Fruit fly (Drosophila melanogaster) whole organism: ENCODE results near the gene CG14669.

Experiments used
- CG8478 ChIP-seq: fragments of >200 bp; optimal IDR thresholded peaks from 2 replicates; lab custom pipeline; 2018; ENCODE audit warnings: inconsistent platforms
- Dll ChIP-seq: fragments of >200 bp; optimal IDR thresholded peaks from 2 replicates; lab custom pipeline; 2017
- EcR ChIP-seq, 2 experiments: fragments of >200 bp; optimal IDR thresholded peaks; 2 replicates each; lab custom pipeline; 2017; ENCODE audit warnings: missing biosample characterization in 2 of 2, missing genetic modification characterization in 2 of 2, missing genetic modification reagents in 2 of 2
- pan ChIP-seq: fragments of >200 bp; optimal IDR thresholded peaks from 2 replicates; lab custom pipeline; 2017
- psq ChIP-seq: fragments of >200 bp; optimal IDR thresholded peaks from 2 replicates; lab custom pipeline; 2017
- usp ChIP-seq: fragments of >200 bp; optimal IDR thresholded peaks from 2 replicates; lab custom pipeline; 2017; ENCODE audit warnings: missing biosample characterization, missing genetic modification characterization, mixed read lengths

The CG14669 gene

DNA sequence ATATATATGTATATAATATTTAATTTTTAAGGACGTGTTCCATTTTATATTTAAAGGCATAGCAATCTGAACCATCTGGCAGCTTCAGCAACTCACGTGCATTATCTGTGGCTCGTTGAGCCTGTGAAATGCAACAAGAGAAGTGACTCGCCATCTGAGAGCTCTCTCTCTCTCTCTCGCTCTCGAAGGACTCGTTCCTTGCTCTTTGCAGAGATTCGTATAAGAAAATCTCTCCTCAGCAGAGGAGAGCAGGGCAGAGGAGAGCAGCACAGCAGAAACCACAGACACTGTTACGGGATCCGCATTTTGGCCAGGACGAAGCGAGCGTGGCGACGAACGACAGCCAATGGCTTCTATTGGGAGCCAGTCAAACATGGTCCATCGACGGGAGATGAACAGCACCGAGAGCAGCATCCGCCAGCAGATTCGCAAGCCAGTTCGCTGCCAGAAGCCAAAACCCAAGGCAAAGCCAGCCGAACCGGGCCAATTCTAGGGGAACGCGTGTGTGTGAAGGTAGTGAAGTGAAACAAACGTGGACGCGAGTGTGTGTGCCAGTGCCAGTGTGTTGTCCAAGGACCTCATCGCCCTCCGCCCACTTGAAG is at the start of gene CG14669:
TSS of gene CG14669 (plus strand) at position 381 of the 602 bp plus-strand sequence.
- TF ChIP-seq CG8478 (no peak), usp (GFP tag; lab: Kevin White, UChicago) (no peak), Dll (lab: Kevin White, UChicago) (no peak), pan (lab: Kevin White, UChicago) (no peak), psq (lab: Kevin White, UChicago) (no peak), EcR (GFP tag; optimal IDR thresholded peaks at IDR 0.05; lab: Kevin White, UChicago) (no peak)

DNA sequence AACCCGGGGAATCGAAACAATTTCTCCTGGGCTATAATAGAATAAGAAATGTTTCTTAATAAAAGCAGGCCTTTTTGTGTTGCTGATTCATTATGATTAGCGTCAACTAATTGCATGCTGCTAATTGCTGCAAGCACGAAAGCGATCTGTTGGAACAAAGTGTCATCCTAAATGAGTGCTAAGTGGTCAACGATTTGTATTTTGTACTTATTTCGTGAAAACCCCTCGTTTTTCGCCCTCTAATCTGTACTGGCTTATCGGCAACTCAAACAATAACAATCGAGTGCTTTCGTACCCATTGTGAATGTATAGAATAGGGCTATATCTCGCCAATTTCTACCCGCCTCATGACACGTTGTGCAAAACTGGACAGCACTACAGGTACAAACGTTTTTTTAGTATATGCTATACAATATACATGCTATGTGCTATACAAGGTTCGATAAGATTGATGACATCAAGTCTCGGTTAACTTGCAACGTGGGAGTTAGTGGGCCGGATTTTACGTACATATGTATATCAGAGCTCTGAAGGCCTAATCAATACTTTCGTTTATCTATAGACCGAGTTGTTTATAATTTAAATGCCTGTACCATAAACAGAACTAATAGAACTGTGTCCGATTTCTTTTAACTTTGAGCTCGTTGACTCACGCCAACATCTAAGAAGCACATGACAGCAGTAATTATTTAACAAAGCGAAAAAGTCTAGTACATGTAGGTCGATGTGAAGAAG is 49.6 kb upstream of the CG14669 start:
- no peak for TF ChIP-seq usp (GFP tag; lab: Kevin White, UChicago)
- TF ChIP-seq EcR (GFP tag; optimal IDR thresholded peaks at IDR 0.05; lab: Kevin White, UChicago), result no peak
- no peak for TF ChIP-seq psq (lab: Kevin White, UChicago)
- no peak for TF ChIP-seq Dll (lab: Kevin White, UChicago)
- no peak for TF ChIP-seq pan (lab: Kevin White, UChicago)
- TF ChIP-seq CG8478, result no peak

DNA sequence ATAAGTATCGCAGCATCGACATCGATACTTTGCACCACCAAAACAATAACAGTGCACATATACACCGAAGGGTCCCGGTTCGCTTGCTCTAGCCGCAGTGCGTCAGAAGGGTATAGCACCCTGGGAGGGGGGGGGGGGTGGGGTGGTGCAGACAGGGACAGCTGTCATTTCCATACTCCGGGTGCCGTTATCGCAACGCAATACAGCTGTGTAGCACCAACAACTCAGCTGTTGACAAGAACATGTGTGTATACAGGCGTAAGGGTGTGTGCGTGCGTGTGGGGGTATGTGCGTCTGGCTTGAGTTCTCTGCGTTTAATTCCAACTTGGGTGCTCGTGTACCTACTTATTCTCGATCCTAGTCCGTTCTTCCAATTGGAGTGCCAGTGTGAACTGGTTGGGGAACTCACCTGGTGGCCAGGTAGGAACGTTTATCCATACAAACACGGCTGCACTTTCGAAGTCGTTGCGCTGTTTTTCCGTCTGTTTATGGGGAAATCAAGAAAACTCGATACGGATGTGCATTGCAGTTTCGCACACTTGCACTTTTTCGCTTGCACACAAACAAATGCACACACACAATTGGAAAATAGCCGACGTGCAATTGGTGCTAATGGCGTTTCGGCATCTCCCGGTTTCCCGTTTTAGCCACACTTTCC is 46.7 kb upstream of the CG14669 start:
- TF ChIP-seq EcR (GFP tag; optimal IDR thresholded peaks at IDR 0.05; lab: Kevin White, UChicago) (no peak), CG8478 (no peak), psq (lab: Kevin White, UChicago) (no peak), usp (GFP tag; lab: Kevin White, UChicago) (no peak), pan (lab: Kevin White, UChicago) (no peak), Dll (lab: Kevin White, UChicago) (no peak)

DNA sequence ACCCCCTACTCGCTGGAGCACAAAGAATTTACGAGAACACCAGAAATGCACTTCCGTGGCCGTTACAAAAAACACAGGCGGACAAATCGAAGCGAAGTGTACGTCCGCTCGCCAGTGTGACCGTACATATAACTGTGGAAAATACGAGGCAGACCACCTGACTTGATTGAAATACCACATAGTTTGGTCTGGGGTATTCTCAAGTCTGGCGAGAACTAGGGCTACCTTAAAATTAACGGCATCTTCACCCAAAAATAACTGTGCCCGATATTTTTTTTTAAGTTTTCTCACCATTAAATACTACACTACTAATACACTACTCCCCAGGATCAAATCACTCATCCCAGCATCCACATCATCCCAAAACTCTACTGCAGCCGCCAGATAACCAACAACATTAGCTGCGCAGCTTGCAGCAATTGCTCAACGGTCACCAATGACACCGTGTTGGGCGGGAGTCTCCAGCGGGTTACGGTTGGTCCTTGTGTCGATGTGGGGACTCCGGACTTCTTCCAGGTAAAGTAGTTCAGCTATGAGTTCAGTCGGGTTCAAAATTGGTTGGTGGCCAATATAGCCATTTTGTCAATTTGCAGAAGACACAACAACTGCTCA is 46.1 kb upstream of the CG14669 start, which contains the start of gene Cerk:
TSS of gene Cerk (minus strand) at position 137 of the 612 bp plus-strand sequence.
- TF ChIP-seq EcR (GFP tag; optimal IDR thresholded peaks at IDR 0.05; lab: Kevin White, UChicago) (no peak), Dll (lab: Kevin White, UChicago) (no peak), pan (lab: Kevin White, UChicago) (no peak), CG8478 (no peak), psq (lab: Kevin White, UChicago) (no peak), usp (GFP tag; lab: Kevin White, UChicago) (no peak)

DNA sequence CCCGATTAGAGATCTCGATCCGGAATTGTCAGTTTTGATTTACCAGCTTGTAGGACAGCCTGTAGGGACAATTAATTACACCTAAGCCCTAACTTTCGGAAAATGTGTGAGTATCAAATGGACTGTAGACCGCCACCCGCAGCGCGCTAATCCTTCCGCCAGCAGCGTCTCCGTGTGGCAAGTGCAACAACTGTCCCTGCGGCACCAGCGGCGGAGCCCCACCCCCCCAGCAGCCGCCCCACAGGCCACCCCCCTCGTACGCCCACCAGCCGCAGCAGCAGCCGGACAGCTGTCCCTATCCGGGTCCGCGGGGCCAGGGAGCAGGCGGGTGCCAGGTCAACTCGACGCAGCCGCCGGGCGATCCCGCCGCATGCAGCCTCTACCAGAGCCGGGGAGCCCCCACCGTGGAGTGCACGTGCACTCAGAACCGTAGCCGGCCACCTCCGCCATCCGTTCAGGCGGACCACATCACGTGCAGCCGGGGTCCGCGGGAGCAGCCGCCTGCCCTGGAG is 44.8 kb upstream of the CG14669 start, which contains the start of the genes CG31542 and CG34277:
TSS of gene CG31542 (plus strand) at position 51 of the 512 bp plus-strand sequence.
TSS of gene CG34277 (plus strand) at position 51 of the 512 bp plus-strand sequence.
- TF ChIP-seq psq (lab: Kevin White, UChicago), result no peak
- no peak for TF ChIP-seq CG8478
- TF ChIP-seq pan (lab: Kevin White, UChicago), result no peak
- no peak for TF ChIP-seq EcR (GFP tag; optimal IDR thresholded peaks at IDR 0.05; lab: Kevin White, UChicago)
- TF ChIP-seq Dll (lab: Kevin White, UChicago), result no peak
- no peak for TF ChIP-seq usp (GFP tag; lab: Kevin White, UChicago)

DNA sequence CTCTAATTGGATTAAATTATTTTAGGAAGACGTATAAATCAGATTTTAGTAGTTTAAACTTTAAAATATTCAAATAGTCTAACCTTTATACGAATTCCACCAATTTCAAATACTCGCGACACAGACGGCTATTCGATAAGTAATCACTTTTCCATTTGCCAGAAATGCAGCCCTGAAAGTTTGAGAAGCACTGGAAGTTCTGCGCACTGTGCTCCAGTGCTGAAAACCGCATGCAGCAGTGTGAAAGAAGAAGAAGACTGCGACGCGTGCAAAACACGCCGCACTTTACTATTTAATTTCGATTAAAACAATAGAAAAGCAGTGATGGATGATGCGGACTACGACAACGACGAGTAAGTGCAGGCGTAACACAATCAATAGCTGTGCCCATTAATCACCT is 42.8 kb upstream of the CG14669 start, which contains the start of gene Polr2F:
TSS of gene Polr2F (plus strand) at position 233 of the 400 bp plus-strand sequence.
- TF ChIP-seq pan (lab: Kevin White, UChicago) (no peak), CG8478 (no peak), psq (lab: Kevin White, UChicago) (peak; percentile 28), EcR (GFP tag; optimal IDR thresholded peaks at IDR 0.05; lab: Kevin White, UChicago) (no peak), Dll (lab: Kevin White, UChicago) (no peak), usp (GFP tag; lab: Kevin White, UChicago) (no peak)

DNA sequence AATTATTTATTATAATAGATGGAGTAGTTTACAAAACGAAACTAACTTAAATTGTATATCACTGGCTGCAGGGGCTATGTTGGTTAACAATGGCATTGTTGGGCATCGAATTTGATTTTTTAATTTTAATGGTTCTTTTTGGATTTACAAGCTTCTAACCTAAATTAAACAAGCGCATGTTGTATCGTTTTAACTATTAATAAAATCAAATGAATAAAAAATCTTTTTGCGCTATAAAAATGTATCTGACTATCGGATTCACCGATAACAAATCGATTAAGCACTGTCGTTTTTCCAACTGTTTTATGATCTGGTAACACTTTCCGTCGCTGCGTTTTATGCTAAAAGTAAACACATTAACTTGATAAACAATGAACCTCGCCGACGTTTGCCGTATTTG is 39.6 kb upstream of the CG14669 start, which contains the start of the genes hd and CG14667:
TSS of gene hd (minus strand) at position 243 of the 400 bp plus-strand sequence.
TSS of gene CG14667 (plus strand) at position 303 of the 400 bp plus-strand sequence.
- no peak for TF ChIP-seq EcR (GFP tag; optimal IDR thresholded peaks at IDR 0.05; lab: Kevin White, UChicago)
- no peak for TF ChIP-seq usp (GFP tag; lab: Kevin White, UChicago)
- no peak for TF ChIP-seq psq (lab: Kevin White, UChicago)
- no peak for TF ChIP-seq Dll (lab: Kevin White, UChicago)
- TF ChIP-seq pan (lab: Kevin White, UChicago), result no peak
- no peak for TF ChIP-seq CG8478

DNA sequence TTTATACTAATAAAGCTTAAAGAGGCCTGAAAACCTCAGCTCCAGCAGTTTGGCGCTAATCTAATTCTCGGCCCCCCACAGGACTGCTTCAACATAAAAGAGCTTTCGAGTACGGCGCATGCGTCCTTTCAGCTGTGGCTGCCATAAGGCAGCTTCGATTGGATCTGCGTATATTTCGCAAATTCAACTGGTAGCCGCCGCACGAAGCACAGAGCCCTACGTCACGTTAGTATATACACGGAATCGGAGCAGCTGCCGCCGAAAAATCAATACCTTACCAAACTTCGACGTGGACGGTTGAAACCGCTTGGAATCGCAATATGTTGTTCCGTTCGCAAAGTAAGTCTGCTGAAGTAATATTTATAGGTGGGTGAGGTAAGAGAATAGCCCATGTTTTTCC is 37.7 kb upstream of the CG14669 start, which contains the start of gene 7B2:
TSS of gene 7B2 (plus strand) at position 169 of the 400 bp plus-strand sequence.
- TF ChIP-seq CG8478, result no peak
- no peak for TF ChIP-seq EcR (GFP tag; optimal IDR thresholded peaks at IDR 0.05; lab: Kevin White, UChicago)
- no peak for TF ChIP-seq usp (GFP tag; lab: Kevin White, UChicago)
- no peak for TF ChIP-seq pan (lab: Kevin White, UChicago)
- no peak for TF ChIP-seq Dll (lab: Kevin White, UChicago)
- no peak for TF ChIP-seq psq (lab: Kevin White, UChicago)

DNA sequence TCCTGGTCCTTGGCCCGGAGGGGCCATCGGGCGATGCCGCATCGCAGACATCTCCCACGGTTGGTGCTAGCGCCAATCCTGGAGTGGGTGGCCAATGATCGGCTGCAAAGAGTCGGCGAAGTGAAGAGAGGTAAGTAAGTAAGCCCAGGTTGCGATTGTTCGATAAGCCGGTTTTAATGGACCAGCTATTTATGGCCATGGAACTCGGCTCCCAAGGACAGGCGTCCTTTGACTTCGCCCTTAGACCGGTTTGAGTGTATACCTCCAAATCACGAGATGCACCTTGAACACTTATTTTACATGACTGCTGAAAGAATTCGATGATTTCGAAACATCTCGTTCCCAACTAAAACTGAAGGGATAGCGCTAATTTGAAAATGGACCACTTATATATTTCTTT is 28.6 kb upstream of the CG14669 start:
- no peak for TF ChIP-seq Dll (lab: Kevin White, UChicago)
- no peak for TF ChIP-seq psq (lab: Kevin White, UChicago)
- no peak for TF ChIP-seq CG8478

DNA sequence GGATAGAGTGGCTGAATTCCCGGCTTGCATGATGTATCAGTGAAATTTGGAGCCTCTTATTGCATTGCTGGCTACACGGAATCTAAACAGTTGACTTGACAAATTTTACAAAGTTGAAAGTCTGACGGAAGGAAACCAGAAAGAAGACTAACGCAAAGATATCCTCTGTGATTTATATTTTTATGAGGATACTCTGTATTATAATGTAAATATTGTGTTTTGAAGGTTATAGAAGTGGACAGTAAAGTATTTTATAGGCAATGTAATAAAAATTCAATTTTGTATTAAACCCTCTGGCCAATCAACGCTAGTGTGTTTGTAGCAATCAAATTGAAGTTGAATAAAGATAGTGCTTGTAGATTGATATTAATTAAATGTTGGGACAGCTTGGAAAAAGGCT is 26.8 kb upstream of the CG14669 start, which contains the start of gene CG14668:
TSS of gene CG14668 (minus strand) at position 101 of the 400 bp plus-strand sequence.
- TF ChIP-seq usp (GFP tag; lab: Kevin White, UChicago) (no peak), psq (lab: Kevin White, UChicago) (no peak), Dll (lab: Kevin White, UChicago) (no peak), EcR (GFP tag; optimal IDR thresholded peaks at IDR 0.05; lab: Kevin White, UChicago) (no peak), CG8478 (no peak), pan (lab: Kevin White, UChicago) (no peak)
